Worm (Caenorhabditis elegans): ENCODE measurements around the gene C46H3.1.

C46H3.1 gene

DNA sequence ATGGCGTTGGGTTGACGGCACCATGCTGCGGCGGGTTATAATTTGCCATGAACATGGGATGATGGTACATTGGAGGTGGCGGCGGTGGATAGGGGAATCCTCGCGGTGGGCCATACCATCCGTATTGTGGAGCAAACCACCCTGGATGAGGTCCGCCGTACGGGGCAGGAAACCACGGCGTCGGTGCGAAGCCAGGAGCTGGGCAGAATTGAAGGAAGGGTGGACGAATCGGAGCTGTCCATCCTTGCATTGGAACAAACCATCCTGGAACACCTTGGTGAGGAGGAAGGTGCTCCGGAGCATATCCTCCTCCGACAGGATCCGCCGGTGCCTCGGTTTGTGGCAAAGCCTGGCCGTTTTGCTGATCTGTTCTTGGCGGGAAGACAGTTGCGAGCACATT lies 6.6 kb upstream of the C46H3.1 start:
- TF ChIP-seq bed-3 (GFP tag; optimal IDR thresholded peaks at IDR 0.05) (no peak), unc-62 (GFP tag; optimal IDR thresholded peaks at IDR 0.05) (no peak), ceh-83 (GFP tag; optimal IDR thresholded peaks at IDR 0.05) (no peak), zip-8 (tag; optimal IDR thresholded peaks at IDR 0.05) (no peak), nhr-2 (tag; optimal IDR thresholded peaks at IDR 0.05) (no peak), hlh-1 (tag; optimal IDR thresholded peaks at IDR 0.05) (no peak), snpc-4 (tag; optimal IDR thresholded peaks at IDR 0.05) (no peak), pha-4 (tag; optimal IDR thresholded peaks at IDR 0.05) (no peak), nhr-28 (tag; optimal IDR thresholded peaks at IDR 0.05) (no peak), flh-1 (GFP tag; optimal IDR thresholded peaks at IDR 0.05) (no peak), elt-3 (tag; optimal IDR thresholded peaks at IDR 0.05) (no peak), nhr-237 (tag; optimal IDR thresholded peaks at IDR 0.05) (no peak), lsy-2 (tag; optimal IDR thresholded peaks at IDR 0.05) (no peak), sptf-1 (tag; optimal IDR thresholded peaks at IDR 0.05) (no peak), blmp-1 (tag; optimal IDR thresholded peaks at IDR 0.05) (no peak), tbx-8 (GFP tag; optimal IDR thresholded peaks at IDR 0.05) (no peak)

DNA sequence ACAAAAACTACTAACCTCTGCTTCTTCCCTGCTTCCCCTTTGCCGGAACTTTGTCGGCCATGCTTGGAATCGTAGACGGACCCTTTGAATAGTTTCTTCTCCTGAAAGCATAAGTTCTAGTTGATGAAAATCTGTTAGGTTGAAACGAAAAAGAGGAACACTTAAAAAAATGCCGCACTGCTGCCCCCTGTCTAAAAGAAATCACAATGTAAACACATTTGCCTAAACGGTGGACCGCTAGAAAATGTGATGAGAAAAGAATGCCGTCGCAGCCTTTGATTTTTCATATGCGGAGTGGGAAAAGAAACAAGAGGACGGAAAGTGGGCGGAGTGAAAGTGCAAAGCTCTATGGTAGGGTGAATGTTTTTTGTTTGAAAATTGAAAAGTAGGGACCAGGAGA lies 3.2 kb upstream of the C46H3.1 start, which contains the start of gene T13G4.7:
T13G4.7 (minus strand) TSS at position 101 of the 400 bp plus-strand sequence.
- TF ChIP-seq nhr-12 (tag; optimal IDR thresholded peaks at IDR 0.05) (no peak), mab-5 (tag; optimal IDR thresholded peaks at IDR 0.05) (no peak), lin-32 (GFP tag; optimal IDR thresholded peaks at IDR 0.05) (no peak), mep-1 (tag; optimal IDR thresholded peaks at IDR 0.05) (no peak), ceh-83 (GFP tag; optimal IDR thresholded peaks at IDR 0.05) (no peak), ces-1 (GFP tag; optimal IDR thresholded peaks at IDR 0.05) (no peak), elt-1 (tag; optimal IDR thresholded peaks at IDR 0.05; ENCODE audit: borderline replicate concordance, insufficient read depth) (no peak), nhr-76 (tag; optimal IDR thresholded peaks at IDR 0.05) (no peak), hlh-1 (tag; optimal IDR thresholded peaks at IDR 0.05) (no peak), cnd-1 (tag; optimal IDR thresholded peaks at IDR 0.05) (no peak), elt-3 (tag; optimal IDR thresholded peaks at IDR 0.05) (no peak)

ce11 chrX:1207915-1208314 lies 1.3 kb upstream of the C46H3.1 start:
- TF ChIP-seq nhr-2 (tag; optimal IDR thresholded peaks at IDR 0.05), result no peak
- no peak for TF ChIP-seq lin-13 (tag; optimal IDR thresholded peaks at IDR 0.05)
- TF ChIP-seq zip-8 (tag; optimal IDR thresholded peaks at IDR 0.05), result no peak
- no peak for TF ChIP-seq flh-1 (GFP tag; optimal IDR thresholded peaks at IDR 0.05)
- no peak for TF ChIP-seq elt-1 (tag; optimal IDR thresholded peaks at IDR 0.05; ENCODE audit: borderline replicate concordance, insufficient read depth)
- TF ChIP-seq tbx-8 (GFP tag; optimal IDR thresholded peaks at IDR 0.05), result no peak
- TF ChIP-seq sem-2 (GFP tag; optimal IDR thresholded peaks at IDR 0.05), result no peak
- no peak for TF ChIP-seq lsy-2 (tag; optimal IDR thresholded peaks at IDR 0.05)
- TF ChIP-seq M03D4.4 (tag; optimal IDR thresholded peaks at IDR 0.05), result no peak
- TF ChIP-seq lin-32 (GFP tag; optimal IDR thresholded peaks at IDR 0.05), result no peak
- no peak for TF ChIP-seq mab-5 (tag; optimal IDR thresholded peaks at IDR 0.05)
- TF ChIP-seq mep-1 (tag; optimal IDR thresholded peaks at IDR 0.05), result no peak
- no peak for TF ChIP-seq ceh-83 (GFP tag; optimal IDR thresholded peaks at IDR 0.05)
- TF ChIP-seq ztf-11 (tag; optimal IDR thresholded peaks at IDR 0.05), result no peak
- no peak for TF ChIP-seq hlh-1 (tag; optimal IDR thresholded peaks at IDR 0.05)
- no peak for TF ChIP-seq nhr-12 (tag; optimal IDR thresholded peaks at IDR 0.05)
- no peak for TF ChIP-seq unc-120 (tag; optimal IDR thresholded peaks at IDR 0.05; ENCODE audit: poor library complexity, severe bottlenecking)
- TF ChIP-seq ceh-43 (GFP tag; optimal IDR thresholded peaks at IDR 0.05), result no peak
- TF ChIP-seq nhr-28 (tag; optimal IDR thresholded peaks at IDR 0.05), result no peak
- TF ChIP-seq ham-2 (GFP tag; optimal IDR thresholded peaks at IDR 0.05), result no peak

DNA sequence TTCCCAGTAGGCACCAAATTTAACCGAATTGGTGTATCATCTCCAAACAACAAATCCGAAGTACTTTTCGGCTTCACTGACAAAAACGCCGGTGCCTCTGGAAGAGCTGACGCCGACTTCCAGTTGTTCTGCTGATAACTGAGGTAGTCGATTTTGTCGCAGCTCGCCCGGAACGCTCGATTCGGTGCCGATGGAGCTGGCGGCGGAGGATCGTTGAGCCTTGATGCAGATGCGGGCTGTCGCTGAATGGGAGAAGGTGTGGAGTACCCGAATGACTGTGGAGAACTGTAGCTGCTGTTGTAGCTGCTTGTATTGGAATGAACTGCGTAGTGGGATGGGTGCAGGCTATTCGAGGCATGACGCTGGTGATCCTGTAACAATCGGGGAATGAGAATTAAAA lies 3.9 kb downstream of the C46H3.1 start:
- TF ChIP-seq zip-8 (tag; optimal IDR thresholded peaks at IDR 0.05) (no peak), unc-120 (tag; optimal IDR thresholded peaks at IDR 0.05; ENCODE audit: poor library complexity, severe bottlenecking) (no peak), ceh-83 (GFP tag; optimal IDR thresholded peaks at IDR 0.05) (no peak), mls-2 (tag; optimal IDR thresholded peaks at IDR 0.05) (no peak), cnd-1 (tag; optimal IDR thresholded peaks at IDR 0.05) (no peak), nhr-76 (tag; optimal IDR thresholded peaks at IDR 0.05) (no peak), ceh-39 (tag; optimal IDR thresholded peaks at IDR 0.05) (no peak), lsy-2 (tag; optimal IDR thresholded peaks at IDR 0.05) (no peak), lin-13 (tag; optimal IDR thresholded peaks at IDR 0.05) (no peak), elt-3 (tag; optimal IDR thresholded peaks at IDR 0.05) (no peak), mab-5 (tag; optimal IDR thresholded peaks at IDR 0.05) (no peak), lin-32 (GFP tag; optimal IDR thresholded peaks at IDR 0.05) (no peak), snpc-4 (tag; optimal IDR thresholded peaks at IDR 0.05) (no peak), pha-4 (tag; optimal IDR thresholded peaks at IDR 0.05) (no peak), sptf-1 (tag; optimal IDR thresholded peaks at IDR 0.05) (no peak), nhr-237 (tag; optimal IDR thresholded peaks at IDR 0.05) (no peak), nhr-2 (tag; optimal IDR thresholded peaks at IDR 0.05) (no peak), ces-1 (GFP tag; optimal IDR thresholded peaks at IDR 0.05) (no peak), bed-3 (GFP tag; optimal IDR thresholded peaks at IDR 0.05) (no peak), flh-1 (GFP tag; optimal IDR thresholded peaks at IDR 0.05) (no peak)
